Fruit fly (Drosophila melanogaster) whole organism, embryonic: ENCODE results near the gene fry.

Experiments
- Abd-B ChIP-seq: fragments of 200-800 bp; sonication (Bioruptor generic); optimal IDR thresholded peaks from 2 replicates; lab custom pipeline; 2018; ENCODE audit warnings: missing biosample characterization, mild to moderate bottlenecking, missing genetic modification characterization, moderate library complexity
- Bgb ChIP-seq: fragments of 200-800 bp; sonication (Bioruptor generic); IDR thresholded peaks from 2 replicates; pipeline ENCODE4 v1.3.6; 2022; ENCODE audit warnings: missing biosample characterization, missing genetic modification characterization; ENCODE audit not compliant: partially characterized antibody
- CG10654 ChIP-seq: fragments of 200-800 bp; sonication (Bioruptor generic); optimal IDR thresholded peaks from 2 replicates; lab custom pipeline; 2016; ENCODE audit warnings: missing biosample characterization, missing genetic modification characterization
- CG11093 ChIP-seq: fragments of 200-800 bp; sonication (Bioruptor generic); IDR thresholded peaks from 3 replicates; pipeline ENCODE4 v1.3.6; 2022; ENCODE audit warnings: missing biosample characterization, missing genetic modification characterization
- CG12659 ChIP-seq: fragments of 200-800 bp; sonication (Bioruptor generic); optimal IDR thresholded peaks from 3 replicates; lab custom pipeline; 2017; ENCODE audit warnings: mild to moderate bottlenecking, missing biosample characterization, missing genetic modification reagents, missing genetic modification characterization
- CG16813 ChIP-seq: fragments of 200-800 bp; sonication (Bioruptor generic); IDR thresholded peaks from 3 replicates; pipeline ENCODE4 v1.3.6; 2022; ENCODE audit warnings: missing biosample characterization, missing genetic modification characterization; ENCODE audit not compliant: partially characterized antibody
- CG16863 ChIP-seq: fragments of 200-800 bp; sonication (Bioruptor generic); optimal IDR thresholded peaks from 3 replicates; lab custom pipeline; 2016; ENCODE audit warnings: missing biosample characterization, missing genetic modification characterization
- CG2116 ChIP-seq: fragments of 200-800 bp; sonication (Bioruptor generic); optimal IDR thresholded peaks from 3 replicates; lab custom pipeline; 2018; ENCODE audit warnings: missing biosample characterization, mild to moderate bottlenecking, missing genetic modification characterization
- CG31365 ChIP-seq: fragments of 200-800 bp; sonication (Bioruptor generic); optimal IDR thresholded peaks from 2 replicates; lab custom pipeline; 2018; ENCODE audit warnings: missing biosample characterization, mild to moderate bottlenecking, missing genetic modification characterization
- CG32532 ChIP-seq: fragments of 200-800 bp; sonication (Bioruptor generic); IDR thresholded peaks from 2 replicates; pipeline ENCODE4 v1.3.6; 2022; ENCODE audit warnings: missing biosample characterization, missing genetic modification characterization
- CG43689 ChIP-seq: fragments of 200-800 bp; sonication (Bioruptor generic); IDR thresholded peaks from 2 replicates; pipeline ENCODE4 v1.3.6; 2022; ENCODE audit warnings: missing biosample characterization, missing genetic modification characterization
- CG7372 ChIP-seq: fragments of 200-800 bp; sonication (Bioruptor generic); IDR thresholded peaks from 2 replicates; pipeline ENCODE4 v1.3.6; 2022; ENCODE audit warnings: missing biosample characterization, missing genetic modification characterization
- CHES-1-like ChIP-seq: fragments of 200-800 bp; sonication (Bioruptor generic); optimal IDR thresholded peaks from 2 replicates; lab custom pipeline; 2016; ENCODE audit warnings: missing biosample characterization, missing genetic modification characterization
- Camta ChIP-seq: fragments of 200-800 bp; sonication (Bioruptor generic); optimal IDR thresholded peaks from 2 replicates; lab custom pipeline; 2016; ENCODE audit warnings: missing biosample characterization, missing genetic modification characterization
- Chrac-16 ChIP-seq: fragments of 200-800 bp; sonication (Bioruptor generic); optimal IDR thresholded peaks from 3 replicates; lab custom pipeline; 2016; ENCODE audit warnings: missing biosample characterization, missing genetic modification characterization
- Dip2 ChIP-seq: fragments of 200-800 bp; sonication (Bioruptor generic); IDR thresholded peaks from 2 replicates; pipeline ENCODE4 v1.3.6; 2022; ENCODE audit warnings: missing biosample characterization, missing genetic modification characterization
- Dip3 ChIP-seq: fragments of 200-800 bp; sonication (Bioruptor generic); optimal IDR thresholded peaks from 3 replicates; lab custom pipeline; 2016; ENCODE audit warnings: missing biosample characterization, missing genetic modification characterization
- ERR ChIP-seq: fragments of 200-800 bp; sonication (Bioruptor generic); optimal IDR thresholded peaks from 2 replicates; lab custom pipeline; 2016; ENCODE audit warnings: missing biosample characterization, missing genetic modification characterization
- Hr51 ChIP-seq, 2 experiments: fragments of 200-800 bp; sonication (Bioruptor generic); optimal IDR thresholded peaks; 2 replicates in 1 of 2; 3 replicates in 1 of 2; lab custom pipeline; 2016 to 2018; ENCODE audit warnings: missing biosample characterization in 2 of 2, missing genetic modification characterization in 2 of 2, mild to moderate bottlenecking in 1 of 2, moderate library complexity in 1 of 2
- Mad ChIP-seq: fragments of 200-800 bp; sonication (Bioruptor generic); optimal IDR thresholded peaks from 2 replicates; lab custom pipeline; 2016; ENCODE audit warnings: missing biosample characterization, missing genetic modification characterization
- NFAT ChIP-seq: fragments of 200-800 bp; sonication (Bioruptor generic); IDR thresholded peaks from 2 replicates; pipeline ENCODE4 v1.3.6; 2022; ENCODE audit warnings: missing biosample characterization, missing genetic modification characterization
- Nf-YB ChIP-seq: fragments of 200-800 bp; sonication (Bioruptor generic); optimal IDR thresholded peaks from 3 replicates; lab custom pipeline; 2019; ENCODE audit warnings: missing biosample characterization, mild to moderate bottlenecking, missing genetic modification characterization, moderate library complexity
- PHDP ChIP-seq: fragments of 200-800 bp; sonication (Bioruptor generic); optimal IDR thresholded peaks from 3 replicates; lab custom pipeline; 2018; ENCODE audit warnings: missing biosample characterization, mild to moderate bottlenecking, missing genetic modification characterization, moderate library complexity
- Pdp1 ChIP-seq, 2 experiments: fragments of 200-800 bp; sonication (Bioruptor generic); optimal IDR thresholded peaks; 3 replicates each; lab custom pipeline; 2016; ENCODE audit warnings: missing biosample characterization in 2 of 2, missing genetic modification characterization in 2 of 2, mild to moderate bottlenecking in 1 of 2, moderate library complexity in 1 of 2
- Side ChIP-seq: fragments of 200-800 bp; sonication (Bioruptor generic); optimal IDR thresholded peaks from 2 replicates; lab custom pipeline; 2016; ENCODE audit warnings: missing biosample characterization, missing genetic modification characterization
- Sin3A ChIP-seq: fragments of >200 bp; optimal IDR thresholded peaks from 2 replicates; lab custom pipeline; 2018
- Ssrp ChIP-seq: fragments of 200-800 bp; sonication (Bioruptor generic); optimal IDR thresholded peaks from 2 replicates; lab custom pipeline; 2018; ENCODE audit warnings: missing biosample characterization, mild to moderate bottlenecking, missing genetic modification characterization, moderate library complexity
- ap ChIP-seq: fragments of 200-800 bp; sonication (Bioruptor generic); IDR thresholded peaks from 2 replicates; pipeline ENCODE4 v1.3.6; 2022; ENCODE audit warnings: missing biosample characterization, missing genetic modification characterization
- bbx ChIP-seq: fragments of 200-800 bp; sonication (Bioruptor generic); IDR thresholded peaks from 2 replicates; pipeline ENCODE4 v1.3.6; 2022; ENCODE audit warnings: missing biosample characterization, missing genetic modification characterization; ENCODE audit not compliant: partially characterized antibody
- chinmo ChIP-seq: fragments of 200-800 bp; sonication (Bioruptor generic); IDR thresholded peaks from 4 replicates; pipeline ENCODE4 v1.3.6; 2022; ENCODE audit warnings: missing biosample characterization, missing genetic modification characterization; ENCODE audit not compliant: partially characterized antibody
- crol ChIP-seq: fragments of 200-800 bp; sonication (Bioruptor generic); IDR thresholded peaks from 2 replicates; pipeline ENCODE4 v1.3.6; 2022; ENCODE audit warnings: missing biosample characterization, missing genetic modification characterization
- fu2 ChIP-seq: fragments of 200-800 bp; sonication (Bioruptor generic); optimal IDR thresholded peaks from 2 replicates; lab custom pipeline; 2016; ENCODE audit warnings: missing biosample characterization, missing genetic modification characterization
- gfzf ChIP-seq: fragments of 200-800 bp; sonication (Bioruptor generic); optimal IDR thresholded peaks from 2 replicates; lab custom pipeline; 2016; ENCODE audit warnings: missing biosample characterization, mild to moderate bottlenecking, missing genetic modification characterization, moderate library complexity
- gro ChIP-seq: fragments of 200-800 bp; sonication (Bioruptor generic); optimal IDR thresholded peaks from 2 replicates; lab custom pipeline; 2016; ENCODE audit warnings: missing biosample characterization, missing genetic modification characterization
- inv ChIP-seq: fragments of 200-800 bp; sonication (Bioruptor generic); IDR thresholded peaks from 2 replicates; pipeline ENCODE4 v1.3.6; 2022; ENCODE audit warnings: missing biosample characterization, missing genetic modification characterization; ENCODE audit not compliant: partially characterized antibody
- jing ChIP-seq: fragments of 200-800 bp; sonication (Bioruptor generic); optimal IDR thresholded peaks from 2 replicates; lab custom pipeline; 2018; ENCODE audit warnings: missing biosample characterization, mild to moderate bottlenecking, missing genetic modification characterization
- klu ChIP-seq: fragments of 200-800 bp; sonication (Bioruptor generic); IDR thresholded peaks from 2 replicates; pipeline ENCODE4 v1.3.6; 2022; ENCODE audit warnings: missing biosample characterization, missing genetic modification characterization
- mirr ChIP-seq: fragments of 200-800 bp; sonication (Bioruptor generic); optimal IDR thresholded peaks from 3 replicates; lab custom pipeline; 2018; ENCODE audit warnings: missing biosample characterization, mild to moderate bottlenecking, missing genetic modification characterization
- mld ChIP-seq: fragments of 200-800 bp; sonication (Bioruptor generic); IDR thresholded peaks from 3 replicates; pipeline ENCODE4 v1.3.6; 2022; ENCODE audit warnings: missing biosample characterization, missing genetic modification characterization; ENCODE audit not compliant: partially characterized antibody
- nom ChIP-seq: fragments of 200-800 bp; sonication (Bioruptor generic); optimal IDR thresholded peaks from 2 replicates; lab custom pipeline; 2017; ENCODE audit warnings: missing biosample characterization, missing genetic modification characterization, mild to moderate bottlenecking, moderate library complexity, missing genetic modification reagents
- repo ChIP-seq: fragments of 200-800 bp; sonication (Bioruptor generic); optimal IDR thresholded peaks from 2 replicates; lab custom pipeline; 2016; ENCODE audit warnings: missing biosample characterization, missing genetic modification characterization
- row ChIP-seq: fragments of 200-800 bp; sonication (Bioruptor generic); IDR thresholded peaks from 3 replicates; pipeline ENCODE4 v1.3.6; 2022; ENCODE audit warnings: missing biosample characterization, missing genetic modification characterization
- sima ChIP-seq: fragments of 200-800 bp; sonication (Bioruptor generic); optimal IDR thresholded peaks from 2 replicates; lab custom pipeline; 2016; ENCODE audit warnings: missing biosample characterization, missing genetic modification characterization
- slou ChIP-seq: fragments of 200-800 bp; sonication (Bioruptor generic); optimal IDR thresholded peaks from 3 replicates; lab custom pipeline; 2016; ENCODE audit warnings: missing biosample characterization, missing genetic modification characterization
- sna ChIP-seq: fragments of 200-800 bp; sonication (Bioruptor generic); IDR thresholded peaks from 2 replicates; pipeline ENCODE4 v1.3.6; 2022; ENCODE audit warnings: missing biosample characterization, missing genetic modification characterization; ENCODE audit not compliant: partially characterized antibody
- sob ChIP-seq: fragments of 200-800 bp; sonication (Bioruptor generic); IDR thresholded peaks from 2 replicates; pipeline ENCODE4 v1.3.6; 2022; ENCODE audit warnings: missing biosample characterization, missing genetic modification characterization
- sug ChIP-seq: fragments of 200-800 bp; optimal IDR thresholded peaks from 2 replicates; lab custom pipeline; 2019; ENCODE audit warnings: missing biosample characterization, mild to moderate bottlenecking, missing genetic modification characterization, moderate library complexity
- tna ChIP-seq: fragments of 200-800 bp; sonication (Bioruptor generic); IDR thresholded peaks from 2 replicates; pipeline ENCODE4 v1.3.6; 2022; ENCODE audit warnings: missing biosample characterization, missing genetic modification characterization; ENCODE audit not compliant: partially characterized antibody
- tup ChIP-seq: fragments of 200-800 bp; sonication (Bioruptor generic); optimal IDR thresholded peaks from 2 replicates; lab custom pipeline; 2016; ENCODE audit warnings: missing biosample characterization, mild to moderate bottlenecking, missing genetic modification characterization, moderate library complexity
- twi ChIP-seq: fragments of 200-800 bp; optimal IDR thresholded peaks from 2 replicates; lab custom pipeline; 2019; ENCODE audit warnings: missing biosample characterization, mild to moderate bottlenecking, missing genetic modification characterization, moderate library complexity
- usp ChIP-seq: fragments of >200 bp; optimal IDR thresholded peaks from 2 replicates; lab custom pipeline; 2017; ENCODE audit warnings: missing biosample characterization, missing genetic modification characterization
- zf30C ChIP-seq: fragments of 200-800 bp; sonication (Bioruptor generic); optimal IDR thresholded peaks from 3 replicates; lab custom pipeline; 2018; ENCODE audit warnings: missing biosample characterization, mild to moderate bottlenecking, missing genetic modification characterization

fry gene

DNA sequence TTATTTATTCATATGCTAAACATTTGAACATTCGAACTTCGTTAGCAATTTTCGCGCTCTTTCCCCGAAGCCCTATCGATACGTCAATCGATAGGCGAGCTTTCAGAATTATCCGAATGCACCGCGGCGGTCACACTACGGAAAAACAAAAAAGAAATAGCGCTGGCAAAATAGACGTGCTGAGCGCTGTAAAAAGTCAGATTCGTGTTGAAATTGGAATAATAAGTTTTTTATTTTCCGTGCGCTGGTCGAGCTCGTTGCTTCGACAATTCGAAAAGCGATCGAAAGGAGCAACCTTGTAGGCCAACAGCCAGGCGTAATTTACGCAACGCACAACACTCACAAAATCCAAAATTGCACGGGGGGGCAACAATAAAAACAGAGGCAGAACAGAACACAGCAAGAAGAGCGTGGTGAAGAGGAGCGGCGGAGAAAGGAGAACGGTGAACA is 19.3 kb upstream of the fry start, which contains the start of gene Ubc4 (continued):
- TF ChIP-seq inv (GFP tag; lab: Robert Waterston, UW) (peak; percentile 80), ERR (GFP tag; lab: Kevin White, UChicago) (peak; percentile 8), CG16813 (GFP tag; lab: Robert Waterston, UW) (peak; percentile 75), row (GFP tag; lab: Robert Waterston, UW) (peak; percentile 66), tup (GFP tag; lab: Kevin White, UChicago) (no peak), CG11093 (GFP tag; lab: Robert Waterston, UW) (no peak), crol (GFP tag; lab: Robert Waterston, UW) (peak; percentile 62), Dip3 (GFP tag; lab: Kevin White, UChicago) (peak; percentile 4), ap (no peak), jing (GFP tag; lab: Kevin White, UChicago) (no peak), CG31365 (tag; lab: Kevin White, UChicago) (no peak), PHDP (tag; lab: Kevin White, UChicago) (peak; percentile 7), CG16863 (no peak), bbx (GFP tag; lab: Robert Waterston, UW) (peak; percentile 89), Hr51 (GFP tag; optimal IDR thresholded peaks at IDR 0.05; lab: Kevin White, UChicago) (no peak), gro (GFP tag; lab: Kevin White, UChicago) (peak; percentile 42), tna (peak; percentile 71), Chrac-16 (no peak), zf30C (GFP tag; lab: Kevin White, UChicago) (no peak), CG10654 (GFP tag; lab: Kevin White, UChicago) (no peak), Sin3A (lab: Kevin White, UChicago) (peak; percentile 18), CHES-1-like (GFP tag; lab: Kevin White, UChicago) (peak; percentile 11), nom (peak; percentile 52), twi (no peak), NFAT (peak; percentile 62; the same call in 1 of the 2 replicates), fu2 (GFP tag; lab: Kevin White, UChicago) (no peak), sob (GFP tag; lab: Robert Waterston, UW) (no peak), CG32532 (GFP tag; lab: Robert Waterston, UW) (peak; percentile 32; the same call in 1 of the 2 replicates), CG43689 (no peak), usp (no peak), klu (no peak), gfzf (peak; percentile 82), sug (tag; lab: Kevin White, UChicago) (peak; percentile 78), mirr (GFP tag; lab: Kevin White, UChicago) (no peak), repo (GFP tag; lab: Kevin White, UChicago) (peak; percentile 8), Abd-B (GFP tag; lab: Kevin White, UChicago) (peak; percentile 5), CG2116 (GFP tag; lab: Kevin White, UChicago) (peak; percentile 78), CG12659 (GFP tag; lab: Kevin White, UChicago) (peak; percentile 57), Side (GFP tag; lab: Kevin White, UChicago) (peak; percentile 32), Mad (GFP tag; lab: Kevin White, UChicago) (no peak), mld (GFP tag; lab: Robert Waterston, UW) (peak; percentile 71; the same call in 2 of the 3 replicates)

- TF ChIP-seq Camta (GFP tag; lab: Kevin White, UChicago), result no peak
- no peak for TF ChIP-seq sna (GFP tag; lab: Robert Waterston, UW)
- no peak for TF ChIP-seq Bgb
- no peak for TF ChIP-seq Ssrp (tag; lab: Kevin White, UChicago)
- no peak for TF ChIP-seq sima (GFP tag; lab: Kevin White, UChicago)
- no peak for TF ChIP-seq chinmo
- TF ChIP-seq PHDP (tag; lab: Kevin White, UChicago), result no peak
- TF ChIP-seq Pdp1 (GFP tag; optimal IDR thresholded peaks at IDR 0.05; lab: Kevin White, UChicago), result peak in 1 of 2 experiments; percentile 94
- peak; percentile 56 for TF ChIP-seq Nf-YB (GFP tag; lab: Kevin White, UChicago)
- TF ChIP-seq row (GFP tag; lab: Robert Waterston, UW), result no peak
- no peak for TF ChIP-seq slou (GFP tag; lab: Kevin White, UChicago)
- no peak for TF ChIP-seq Dip2 (GFP tag; lab: Robert Waterston, UW)
- TF ChIP-seq CG7372 (GFP tag; lab: Robert Waterston, UW), result 0 out of 2 replicates have a peak, but pooled peaks have one; percentile 33
- TF ChIP-seq, all 482 proteins: peak for 3
These were observed 18.6 kb upstream of the fry start for dm6 chr3L:9697527-9697883.
